Worm (Caenorhabditis elegans): ENCODE results near the gene nspg-5.

Gene nspg-5

ce11 chrX:2981715-2982114 is at the start of gene nspg-5:
nspg-5 (plus strand) TSS chrX:2982015.
- peak; percentile 28 for TF ChIP-seq pha-4 (tag; optimal IDR thresholded peaks at IDR 0.05)
- TF ChIP-seq nhr-12 (tag; optimal IDR thresholded peaks at IDR 0.05) = no peak

ce11 chrX:2933061-2933460 is 48.8 kb upstream of the nspg-5 start, which contains the start of gene fard-1:
fard-1 (plus strand) TSS chrX:2933361.
- TF ChIP-seq elt-3 (tag; optimal IDR thresholded peaks at IDR 0.05) (no peak), nfya-1 (tag; optimal IDR thresholded peaks at IDR 0.05; ENCODE audit: insufficient read depth) (no peak), nhr-12 (tag; optimal IDR thresholded peaks at IDR 0.05) (no peak), fkh-2 (tag; optimal IDR thresholded peaks at IDR 0.05) (no peak), fos-1 (tag; optimal IDR thresholded peaks at IDR 0.05) (no peak), ceh-28 (tag; optimal IDR thresholded peaks at IDR 0.05) (no peak), hmg-11 (tag; optimal IDR thresholded peaks at IDR 0.05) (no peak), nhr-11 (tag; optimal IDR thresholded peaks at IDR 0.05) (no peak), unc-39 (tag; optimal IDR thresholded peaks at IDR 0.05) (no peak), nhr-77 (tag; optimal IDR thresholded peaks at IDR 0.05) (no peak), daf-12 (tag; optimal IDR thresholded peaks at IDR 0.05) (no peak), ceh-82 (tag; optimal IDR thresholded peaks at IDR 0.05) (no peak), nhr-28 (tag; optimal IDR thresholded peaks at IDR 0.05) (no peak), ama-1 (optimal IDR thresholded peaks at IDR 0.05) (no peak), fkh-10 (GFP tag; optimal IDR thresholded peaks at IDR 0.05) (no peak), eor-1 (tag; optimal IDR thresholded peaks at IDR 0.05) (no peak), tbx-2 (tag; optimal IDR thresholded peaks at IDR 0.05) (no peak), pqm-1 (tag; optimal IDR thresholded peaks at IDR 0.05) (no peak), elt-1 (tag; optimal IDR thresholded peaks at IDR 0.05) (no peak)

- peak; percentile 61 for TF ChIP-seq hmg-11 (tag; optimal IDR thresholded peaks at IDR 0.05)
- peak; percentile 37 for TF ChIP-seq lin-39 (tag; optimal IDR thresholded peaks at IDR 0.05)
- no peak for TF ChIP-seq ama-1 (optimal IDR thresholded peaks at IDR 0.05)
- no peak for TF ChIP-seq elt-3 (tag; optimal IDR thresholded peaks at IDR 0.05)
- TF ChIP-seq mdl-1 (tag; optimal IDR thresholded peaks at IDR 0.05) = no peak
- no peak for TF ChIP-seq ztf-11 (tag; optimal IDR thresholded peaks at IDR 0.05)
- TF ChIP-seq fkh-2 (tag; optimal IDR thresholded peaks at IDR 0.05) = no peak
- no peak for TF ChIP-seq nfya-1 (tag; optimal IDR thresholded peaks at IDR 0.05; ENCODE audit: insufficient read depth)
- TF ChIP-seq fkh-10 (GFP tag; optimal IDR thresholded peaks at IDR 0.05) = peak; percentile 53
- no peak for TF ChIP-seq snpc-4 (tag; optimal IDR thresholded peaks at IDR 0.05)
- TF ChIP-seq nhr-77 (tag; optimal IDR thresholded peaks at IDR 0.05) = no peak
- no peak for TF ChIP-seq egl-5 (tag; optimal IDR thresholded peaks at IDR 0.05)
These were observed 42.7 kb upstream of the nspg-5 start for ce11 chrX:2939085-2939484.

- TF ChIP-seq nhr-11 (tag; optimal IDR thresholded peaks at IDR 0.05) (no peak), jun-1 (tag; optimal IDR thresholded peaks at IDR 0.05) (no peak), ceh-82 (tag; optimal IDR thresholded peaks at IDR 0.05) (no peak), elt-2 (tag; optimal IDR thresholded peaks at IDR 0.05) (peak; percentile 19), lsy-12 (tag; optimal IDR thresholded peaks at IDR 0.05) (no peak), nhr-67 (tag; optimal IDR thresholded peaks at IDR 0.05) (no peak), pha-4 (tag; optimal IDR thresholded peaks at IDR 0.05) (peak; percentile 86), snpc-4 (tag; optimal IDR thresholded peaks at IDR 0.05) (peak; percentile 7), egl-27 (tag; optimal IDR thresholded peaks at IDR 0.05) (no peak), hmg-11 (tag; optimal IDR thresholded peaks at IDR 0.05) (peak; percentile 43)
These were observed 42.3 kb upstream of the nspg-5 start for ce11 chrX:2939526-2939925.

ce11 chrX:2940572-2940971 is 41.2 kb upstream of the nspg-5 start, which contains the start of gene pfk-1.1:
pfk-1.1 (plus strand) TSS chrX:2940872.
- no peak for TF ChIP-seq elt-2 (tag; optimal IDR thresholded peaks at IDR 0.05)
- TF ChIP-seq egl-27 (tag; optimal IDR thresholded peaks at IDR 0.05) = no peak
- no peak for TF ChIP-seq snpc-4 (tag; optimal IDR thresholded peaks at IDR 0.05)

- no peak for TF ChIP-seq nhr-11 (tag; optimal IDR thresholded peaks at IDR 0.05)
- TF ChIP-seq zag-1 (tag; optimal IDR thresholded peaks at IDR 0.05) = no peak
- no peak for TF ChIP-seq skn-1 (tag; optimal IDR thresholded peaks at IDR 0.05)
These were observed 39.5 kb upstream of the nspg-5 start for ce11 chrX:2942327-2942726.
